Worm (Caenorhabditis elegans) whole organism, midembryonic: ENCODE results near the gene str-145.

ENCODE experiments used
- T22C8.4 ChIP-seq: fragments of 200-800 bp; sonication (Bioruptor generic); IDR thresholded peaks from 2 replicates; pipeline ENCODE4 v1.3.6; 2022; ENCODE audit warnings: missing genetic modification characterization, missing compliant biosample characterization
- flt-1 ChIP-seq: fragments of 200-800 bp; sonication (Bioruptor generic); IDR thresholded peaks from 2 replicates; pipeline ENCODE4 v1.3.6; 2022; ENCODE audit warnings: missing genetic modification characterization, missing compliant biosample characterization
- klf-2 ChIP-seq: fragments of 200-800 bp; sonication (Bioruptor generic); conservative IDR thresholded peaks from 2 replicates; pipeline ENCODE4 v1.3.6; 2022; ENCODE audit warnings: missing genetic modification reagents, missing genetic modification characterization, missing compliant biosample characterization
- ref-1 ChIP-seq: fragments of 200-800 bp; sonication (Bioruptor generic); conservative IDR thresholded peaks from 2 replicates; pipeline ENCODE4 v1.3.6; 2022; ENCODE audit warnings: missing genetic modification reagents, missing genetic modification characterization, missing compliant biosample characterization
- tab-1 ChIP-seq: fragments of 200-800 bp; sonication (Bioruptor generic); IDR thresholded peaks from 2 replicates; pipeline ENCODE4 v1.3.6; 2022; ENCODE audit warnings: missing genetic modification characterization, missing compliant biosample characterization
- ztf-29 ChIP-seq: fragments of 200-800 bp; sonication (Bioruptor generic); IDR thresholded peaks from 2 replicates; pipeline ENCODE4 v1.3.6; 2022; ENCODE audit warnings: missing genetic modification reagents, missing genetic modification characterization, missing compliant biosample characterization

- no peak for TF ChIP-seq flt-1 (GFP tag; lab: Robert Waterston, UW)
- no peak for TF ChIP-seq T22C8.4 (GFP tag; lab: Robert Waterston, UW)
- TF ChIP-seq klf-2 (GFP tag; lab: Robert Waterston, UW): no peak
- TF ChIP-seq ref-1: no peak
- no peak for TF ChIP-seq ztf-29
- no peak for TF ChIP-seq tab-1
Observed at ce11 chrV:8129252-8129651, 31.1 kb upstream of the str-145 start, which contains the start of gene spr-1.
